Fruit fly (Drosophila melanogaster): Measurements from ENCODE around the gene CadN2.

The CadN2 gene

dm6 chr2L:17778287-17778762 lies 96.7 kb downstream of the CadN2 start, which contains the start of gene CadN (continued):
- TF ChIP-seq slp2 (GFP tag; optimal IDR thresholded peaks at IDR 0.05) = no peak
- TF ChIP-seq hkb (optimal IDR thresholded peaks at IDR 0.05) = no peak
- 0 out of 2 replicates have a peak, but pooled peaks have one; percentile 27 for TF ChIP-seq hkb (GFP tag; IDR thresholded peaks at IDR 0.05)
- no peak for TF ChIP-seq TFAM (GFP tag; optimal IDR thresholded peaks at IDR 0.05)
- no peak for TF ChIP-seq CG6765 (GFP tag; optimal IDR thresholded peaks at IDR 0.05)
- peak; percentile 78 for TF ChIP-seq sens (GFP tag)
- no peak for TF ChIP-seq CG6654 (GFP tag; optimal IDR thresholded peaks at IDR 0.05)
- no peak for TF ChIP-seq CG7786 (GFP tag; optimal IDR thresholded peaks at IDR 0.05)
- peak; percentile 84 for TF ChIP-seq nom (GFP tag; optimal IDR thresholded peaks at IDR 0.05)
- TF ChIP-seq H15 (GFP tag; IDR thresholded peaks at IDR 0.05) = no peak
- TF ChIP-seq HLHmδ (GFP tag; optimal IDR thresholded peaks at IDR 0.05) = peak; percentile 0
- no peak for TF ChIP-seq CG4617 (GFP tag; optimal IDR thresholded peaks at IDR 0.05; ENCODE audit: borderline replicate concordance)
- no peak for TF ChIP-seq crc (GFP tag; optimal IDR thresholded peaks at IDR 0.05)
- TF ChIP-seq crol (GFP tag; IDR thresholded peaks at IDR 0.05) = peak; percentile 12; the same call in 1 of the 2 replicates
- no peak for TF ChIP-seq ssp (GFP tag; IDR thresholded peaks at IDR 0.05)
- no peak for TF ChIP-seq maf-S (GFP tag; optimal IDR thresholded peaks at IDR 0.05)
- TF ChIP-seq Asciz (GFP tag; optimal IDR thresholded peaks at IDR 0.05) = peak; percentile 15
- TF ChIP-seq CG15479 (GFP tag; optimal IDR thresholded peaks at IDR 0.05) = no peak
- TF ChIP-seq CG1832 (GFP tag; optimal IDR thresholded peaks at IDR 0.05) = peak; percentile 59
- peak; percentile 11 for TF ChIP-seq Dp (GFP tag; optimal IDR thresholded peaks at IDR 0.05)
- TF ChIP-seq CG3726 (GFP tag; IDR thresholded peaks at IDR 0.05) = no peak
- TF ChIP-seq CG30403 (GFP tag; optimal IDR thresholded peaks at IDR 0.05) = peak; percentile 10
- no peak for TF ChIP-seq H2.0 (GFP tag; IDR thresholded peaks at IDR 0.05)
- TF ChIP-seq abd-A (tag; optimal IDR thresholded peaks at IDR 0.05) = peak; percentile 10
- TF ChIP-seq CG7357 (GFP tag; IDR thresholded peaks at IDR 0.05) = no peak
- 0 out of 3 replicates have a peak, but pooled peaks have one; percentile 19 for TF ChIP-seq CG2199 (GFP tag; IDR thresholded peaks at IDR 0.05)
- peak; percentile 49 for TF ChIP-seq kah (GFP tag; optimal IDR thresholded peaks at IDR 0.05)
- TF ChIP-seq CG11247 (GFP tag; IDR thresholded peaks at IDR 0.05) = no peak
- no peak for TF ChIP-seq Lpt (GFP tag; optimal IDR thresholded peaks at IDR 0.05)
- no peak for TF ChIP-seq CG12391 (tag; optimal IDR thresholded peaks at IDR 0.05)
- peak; percentile 32; the same call in 1 of the 2 replicates for TF ChIP-seq CG5953 (GFP tag; IDR thresholded peaks at IDR 0.05)
- TF ChIP-seq dmrt11E (tag; optimal IDR thresholded peaks at IDR 0.05) = peak; percentile 35
- TF ChIP-seq yki (optimal IDR thresholded peaks at IDR 0.05) = no peak
- no peak for TF ChIP-seq CG42726 (GFP tag; IDR thresholded peaks at IDR 0.05; ENCODE audit: partially characterized antibody)
- TF ChIP-seq CG34422 (GFP tag; IDR thresholded peaks at IDR 0.05) = peak; percentile 79; the same call in 1 of the 3 replicates
- TF ChIP-seq fd96Cb (tag; optimal IDR thresholded peaks at IDR 0.05) = peak; percentile 30
- TF ChIP-seq onecut (GFP tag; IDR thresholded peaks at IDR 0.05) = no peak
- no peak for TF ChIP-seq stwl (tag; optimal IDR thresholded peaks at IDR 0.05)
- TF ChIP-seq CG9876 (GFP tag; optimal IDR thresholded peaks at IDR 0.05) = no peak
- TF ChIP-seq CG11085 (GFP tag; IDR thresholded peaks at IDR 0.05) = no peak
- no peak for TF ChIP-seq pum (GFP tag; optimal IDR thresholded peaks at IDR 0.05)
- peak; percentile 16 for TF ChIP-seq CG17385 (GFP tag; optimal IDR thresholded peaks at IDR 0.05)
- TF ChIP-seq Elba2 (GFP tag; optimal IDR thresholded peaks at IDR 0.05) = peak; percentile 14
- TF ChIP-seq row (GFP tag; IDR thresholded peaks at IDR 0.05) = no peak
- TF ChIP-seq CG17328 (GFP tag; IDR thresholded peaks at IDR 0.05) = peak; percentile 8; the same call in 1 of the 2 replicates
- no peak for TF ChIP-seq CG11695 (GFP tag; IDR thresholded peaks at IDR 0.05)
- TF ChIP-seq pita (GFP tag; optimal IDR thresholded peaks at IDR 0.05) = no peak
- no peak for TF ChIP-seq CG4424 (GFP tag; optimal IDR thresholded peaks at IDR 0.05)
- peak; percentile 40 for TF ChIP-seq PHDP (tag; optimal IDR thresholded peaks at IDR 0.05)
- TF ChIP-seq CG9817 (tag; optimal IDR thresholded peaks at IDR 0.05) = no peak
- TF ChIP-seq pros (GFP tag; optimal IDR thresholded peaks at IDR 0.05) = no peak
- TF ChIP-seq Sox102F (GFP tag; optimal IDR thresholded peaks at IDR 0.05) = peak; percentile 46

Data from whole organism, embryonic.